Fruit fly (Drosophila melanogaster): ENCODE measurements around the gene CG7298.

- no peak for TF ChIP-seq acj6 (GFP tag; optimal IDR thresholded peaks at IDR 0.05)
- TF ChIP-seq pdm3 (GFP tag; optimal IDR thresholded peaks at IDR 0.05), result no peak
- no peak for TF ChIP-seq CG6854 (GFP tag; optimal IDR thresholded peaks at IDR 0.05)
- no peak for TF ChIP-seq achi (GFP tag; optimal IDR thresholded peaks at IDR 0.05)
- no peak for TF ChIP-seq CG11294 (GFP tag; IDR thresholded peaks at IDR 0.05)
- TF ChIP-seq Sox102F (GFP tag; optimal IDR thresholded peaks at IDR 0.05), result no peak
- no peak for TF ChIP-seq eg (GFP tag; IDR thresholded peaks at IDR 0.05)
- TF ChIP-seq cyc (GFP tag; optimal IDR thresholded peaks at IDR 0.05), result no peak
Measured at dm6 chr3L:20196321-20196720, 7.2 kb downstream of the CG7298 start.

Data from whole organism, prepupa.